Worm (Caenorhabditis elegans) whole organism, L1 larva: ENCODE results near the gene clec-164.

Experiments used
- C04F5.9 ChIP-seq: sonication (generic microtip); optimal IDR thresholded peaks from 2 replicates; lab custom pipeline; 2016; ENCODE audit warnings: missing genetic modification characterization, missing compliant biosample characterization
- F16B12.6 ChIP-seq: fragments of 150-350 bp; optimal IDR thresholded peaks from 2 replicates; lab custom pipeline; 2014; ENCODE audit warnings: missing biosample characterization, missing genetic modification characterization
- blmp-1 ChIP-seq: fragments of 150-350 bp; optimal IDR thresholded peaks from 2 replicates; lab custom pipeline; 2014; ENCODE audit warnings: missing biosample characterization, missing genetic modification characterization
- ceh-63 ChIP-seq: fragments of 200-800 bp; sonication (Bioruptor generic); optimal IDR thresholded peaks from 2 replicates; lab custom pipeline; 2018; ENCODE audit warnings: mild to moderate bottlenecking, missing genetic modification characterization, missing compliant biosample characterization
- ceh-82 ChIP-seq, 3 experiments: fragments of 150-350 bp in 1 of 3; sonication (generic microtip) in 2 of 3; optimal IDR thresholded peaks; 2 replicates each; lab custom pipeline; 2014 to 2017; ENCODE audit warnings: missing biosample characterization in 3 of 3, missing genetic modification characterization in 3 of 3
- ceh-90 ChIP-seq: sonication (generic microtip); optimal IDR thresholded peaks from 2 replicates; lab custom pipeline; 2016; ENCODE audit warnings: missing genetic modification characterization, missing compliant biosample characterization
- dpl-1 ChIP-seq, 3 experiments: fragments of 150-350 bp in 2 of 3; sonication (generic microtip) in 1 of 3; optimal IDR thresholded peaks; 2 replicates each; lab custom pipeline; 2014 to 2017; ENCODE audit warnings: missing biosample characterization in 3 of 3, missing genetic modification characterization in 3 of 3, missing genetic modification reagents in 3 of 3
- dsc-1 ChIP-seq: sonication (generic microtip); optimal IDR thresholded peaks from 2 replicates; lab custom pipeline; 2016; ENCODE audit warnings: mild to moderate bottlenecking, missing genetic modification characterization, missing compliant biosample characterization
- elt-2 ChIP-seq: sonication (generic microtip); optimal IDR thresholded peaks from 2 replicates; lab custom pipeline; 2016; ENCODE audit warnings: missing genetic modification characterization, mild to moderate bottlenecking, inconsistent platforms, missing compliant biosample characterization, missing genetic modification reagents
- elt-3 ChIP-seq, 6 experiments: fragments of 150-350 bp in 1 of 6; sonication (generic microtip); optimal IDR thresholded peaks; 2 replicates each; lab custom pipeline; 2017 to 2018; ENCODE audit warnings: missing biosample characterization in 6 of 6, missing genetic modification characterization in 6 of 6, inconsistent platforms in 1 of 6
- fkh-8 ChIP-seq: sonication (generic microtip); optimal IDR thresholded peaks from 2 replicates; lab custom pipeline; 2016; ENCODE audit warnings: mild to moderate bottlenecking, missing genetic modification characterization, missing compliant biosample characterization
- hlh-17 ChIP-seq: fragments of 200-800 bp; sonication (Bioruptor generic); optimal IDR thresholded peaks from 2 replicates; lab custom pipeline; 2018; ENCODE audit warnings: missing genetic modification characterization, mild to moderate bottlenecking, missing compliant biosample characterization, moderate library complexity, borderline replicate concordance
- hlh-4 ChIP-seq: sonication (generic microtip); optimal IDR thresholded peaks from 2 replicates; lab custom pipeline; 2016; ENCODE audit warnings: mild to moderate bottlenecking, missing genetic modification characterization, missing compliant biosample characterization
- irx-1 ChIP-seq: sonication (generic microtip); optimal IDR thresholded peaks from 2 replicates; lab custom pipeline; 2016; ENCODE audit warnings: missing genetic modification characterization, missing compliant biosample characterization
- jun-1 ChIP-seq: fragments of 150-350 bp; optimal IDR thresholded peaks from 2 replicates; lab custom pipeline; 2014; ENCODE audit warnings: missing biosample characterization, missing genetic modification reagents, missing genetic modification characterization
- lin-14 ChIP-seq: fragments of 200-800 bp; sonication (Bioruptor generic); optimal IDR thresholded peaks from 2 replicates; lab custom pipeline; 2018; ENCODE audit warnings: mild to moderate bottlenecking, missing genetic modification characterization, moderate library complexity, missing compliant biosample characterization
- lin-15B ChIP-seq: fragments of 150-350 bp; sonication (generic microtip); optimal IDR thresholded peaks from 3 replicates; lab custom pipeline; 2014; ENCODE audit warnings: missing biosample characterization, missing genetic modification characterization
- lin-35 ChIP-seq, 2 experiments: fragments of 150-350 bp; optimal IDR thresholded peaks; 2 replicates each; lab custom pipeline; 2014; ENCODE audit warnings: missing biosample characterization in 2 of 2, missing genetic modification characterization in 2 of 2, missing genetic modification reagents in 2 of 2
- lin-39 ChIP-seq: fragments of 150-350 bp; optimal IDR thresholded peaks from 2 replicates; lab custom pipeline; 2014; ENCODE audit warnings: missing biosample characterization, missing genetic modification reagents, missing genetic modification characterization
- lsy-2 ChIP-seq, 2 experiments: fragments of 150-350 bp; optimal IDR thresholded peaks; 2 replicates each; lab custom pipeline; 2014; ENCODE audit warnings: missing biosample characterization in 2 of 2, missing genetic modification characterization in 2 of 2
- mdl-1 ChIP-seq, 2 experiments: fragments of 150-350 bp; optimal IDR thresholded peaks; 2 replicates each; lab custom pipeline; 2014 to 2017; ENCODE audit warnings: missing biosample characterization in 2 of 2, missing genetic modification characterization in 2 of 2, inconsistent platforms in 1 of 2
- mep-1 ChIP-seq: fragments of 150-350 bp; optimal IDR thresholded peaks from 2 replicates; lab custom pipeline; 2014; ENCODE audit warnings: missing biosample characterization, missing genetic modification characterization
- nhr-11 ChIP-seq: fragments of 150-350 bp; optimal IDR thresholded peaks from 2 replicates; lab custom pipeline; 2014; ENCODE audit warnings: missing biosample characterization, missing genetic modification characterization
- nhr-19 ChIP-seq: fragments of 200-800 bp; sonication (Bioruptor generic); conservative IDR thresholded peaks from 2 replicates; pipeline ENCODE4 v1.3.6; 2022; ENCODE audit warnings: missing genetic modification characterization, missing compliant biosample characterization
- nhr-20 ChIP-seq: sonication (generic microtip); optimal IDR thresholded peaks from 2 replicates; lab custom pipeline; 2016; ENCODE audit warnings: mild to moderate bottlenecking, missing genetic modification characterization, missing compliant biosample characterization
- nhr-237 ChIP-seq: fragments of 150-350 bp; optimal IDR thresholded peaks from 2 replicates; lab custom pipeline; 2014; ENCODE audit warnings: missing biosample characterization, missing genetic modification characterization
- nhr-77 ChIP-seq: fragments of 150-350 bp; optimal IDR thresholded peaks from 2 replicates; lab custom pipeline; 2014; ENCODE audit warnings: missing biosample characterization, missing genetic modification characterization
- nhr-84 ChIP-seq: sonication (generic microtip); optimal IDR thresholded peaks from 2 replicates; lab custom pipeline; 2017; ENCODE audit warnings: missing biosample characterization, missing genetic modification characterization
- nhr-85 ChIP-seq: sonication (generic microtip); peaks from one replicate; lab custom pipeline; 2016; ENCODE audit warnings: missing genetic modification characterization, inconsistent platforms, missing compliant biosample characterization
- nhr-90 ChIP-seq: sonication (generic microtip); optimal IDR thresholded peaks from 2 replicates; lab custom pipeline; 2016; ENCODE audit warnings: mild to moderate bottlenecking, missing genetic modification characterization, missing compliant biosample characterization; ENCODE audit not compliant: poor library complexity
- rnt-1 ChIP-seq: sonication (generic microtip); optimal IDR thresholded peaks from 2 replicates; lab custom pipeline; 2016; ENCODE audit warnings: mild to moderate bottlenecking, missing genetic modification characterization, moderate library complexity, missing compliant biosample characterization
- skn-1 ChIP-seq: fragments of 150-350 bp; optimal IDR thresholded peaks from 2 replicates; lab custom pipeline; 2014; ENCODE audit warnings: missing biosample characterization, missing genetic modification characterization
- snpc-4 ChIP-seq: fragments of 150-350 bp; optimal IDR thresholded peaks from 2 replicates; lab custom pipeline; 2014; ENCODE audit warnings: missing biosample characterization, missing genetic modification characterization
- snu-23 ChIP-seq: sonication (generic microtip); optimal IDR thresholded peaks from 2 replicates; lab custom pipeline; 2016; ENCODE audit warnings: missing genetic modification characterization, missing compliant biosample characterization
- sptf-1 ChIP-seq: fragments of 150-350 bp; optimal IDR thresholded peaks from 2 replicates; lab custom pipeline; 2014; ENCODE audit warnings: missing biosample characterization, missing genetic modification characterization
- sup-37 ChIP-seq: fragments of 200-800 bp; sonication (Bioruptor generic); optimal IDR thresholded peaks from 2 replicates; lab custom pipeline; 2018; ENCODE audit warnings: mild to moderate bottlenecking, missing genetic modification characterization, missing compliant biosample characterization
- tbx-2 ChIP-seq: sonication (generic microtip); optimal IDR thresholded peaks from 2 replicates; lab custom pipeline; 2016; ENCODE audit warnings: missing genetic modification characterization, missing compliant biosample characterization
- unc-62 ChIP-seq: fragments of 150-350 bp; optimal IDR thresholded peaks from 2 replicates; lab custom pipeline; 2014; ENCODE audit warnings: missing biosample characterization, missing genetic modification reagents, missing genetic modification characterization
- unc-86 ChIP-seq: sonication (generic microtip); optimal IDR thresholded peaks from 2 replicates; lab custom pipeline; 2016; ENCODE audit warnings: missing genetic modification characterization, missing compliant biosample characterization
- zag-1 ChIP-seq: fragments of 150-350 bp; optimal IDR thresholded peaks from 2 replicates; lab custom pipeline; 2014; ENCODE audit warnings: missing biosample characterization, missing genetic modification characterization

The clec-164 gene

ce11 chrIV:682726-683340 is 33.6 kb upstream of the clec-164 start (continued):
- TF ChIP-seq dpl-1 (GFP tag; optimal IDR thresholded peaks at IDR 0.05; lab: Kevin White, UChicago) (peak in 2 of 3 experiments; percentile 34 to 63), fkh-8 (tag; lab: Kevin White, UChicago) (peak; percentile 75), nhr-237 (tag; lab: Kevin White, UChicago) (no peak), mep-1 (tag; lab: Kevin White, UChicago) (peak; percentile 52), C04F5.9 (tag; lab: Kevin White, UChicago) (peak; percentile 42), skn-1 (tag; lab: Kevin White, UChicago) (peak; percentile 46), ceh-82 (tag; optimal IDR thresholded peaks at IDR 0.05; lab: Kevin White, UChicago) (peak; percentile 17 to 57 (median 54)), lsy-2 (tag; optimal IDR thresholded peaks at IDR 0.05; lab: Kevin White, UChicago) (peak; percentile 41 to 70), hlh-17 (no peak), nhr-84 (tag; lab: Kevin White, UChicago) (no peak), nhr-19 (peak; percentile 60), zag-1 (tag; lab: Kevin White, UChicago) (no peak), rnt-1 (peak; percentile 69), jun-1 (tag; lab: Kevin White, UChicago) (peak; percentile 24), nhr-77 (peak; percentile 35), irx-1 (peak; percentile 17), tbx-2 (peak; percentile 46), mdl-1 (tag; optimal IDR thresholded peaks at IDR 0.05; lab: Kevin White, UChicago) (peak in 1 of 2 experiments; percentile 65), snu-23 (GFP tag; lab: Kevin White, UChicago) (peak; percentile 80), nhr-90 (tag; lab: Kevin White, UChicago) (peak; percentile 74), elt-3 (tag; optimal IDR thresholded peaks at IDR 0.05; lab: Kevin White, UChicago) (peak in 1 of 6 experiments; percentile 55), unc-86 (tag; lab: Kevin White, UChicago) (peak; percentile 34), lin-35 (GFP tag; optimal IDR thresholded peaks at IDR 0.05; lab: Kevin White, UChicago) (peak; percentile 52 to 75), hlh-4 (tag; lab: Kevin White, UChicago) (no peak), elt-2 (tag; lab: Kevin White, UChicago) (peak; percentile 37), blmp-1 (tag; lab: Kevin White, UChicago) (peak; percentile 98), lin-15B (tag; lab: Kevin White, UChicago) (no peak), sup-37 (GFP tag; lab: Kevin White, UChicago) (peak; percentile 30)
- TF ChIP-seq, all 84 proteins: peak for 36

- no peak for TF ChIP-seq lin-39 (tag; lab: Kevin White, UChicago)
- peak; percentile 2 for TF ChIP-seq nhr-85 (tag; lab: Kevin White, UChicago)
- TF ChIP-seq sptf-1: no peak
- TF ChIP-seq, all 84 proteins: peak for 1
Measured at ce11 chrIV:684197-684596, 32.2 kb upstream of the clec-164 start, which contains the start of gene cutl-28. Gene cutl-28, plus strand, starts transcription at chrIV:684497.

- no peak for TF ChIP-seq ceh-63 (GFP tag; lab: Kevin White, UChicago)
- no peak for TF ChIP-seq snpc-4
- no peak for TF ChIP-seq F16B12.6
- TF ChIP-seq, all 84 proteins: peak for 0
Measured at ce11 chrIV:684748-685147, 31.7 kb upstream of the clec-164 start.

- TF ChIP-seq nhr-20 (no peak), lin-14 (no peak), mdl-1 (tag; optimal IDR thresholded peaks at IDR 0.05; lab: Kevin White, UChicago) (no peak), nhr-11 (no peak), ceh-82 (tag; optimal IDR thresholded peaks at IDR 0.05; lab: Kevin White, UChicago) (no peak), ceh-90 (tag; lab: Kevin White, UChicago) (no peak), dsc-1 (tag; lab: Kevin White, UChicago) (no peak), unc-62 (no peak), nhr-19 (no peak)
Measured at ce11 chrIV:698304-698703, 18.1 kb upstream of the clec-164 start, which contains the start of gene Y55F3C.17. Gene Y55F3C.17, minus strand, starts transcription at chrIV:698404.
